Fruit fly (Drosophila melanogaster) whole organism: Measurements from ENCODE around the gene kst.

Experiments used
- CG8478 ChIP-seq: fragments of >200 bp; optimal IDR thresholded peaks from 2 replicates; lab custom pipeline; 2018; ENCODE audit warnings: inconsistent platforms
- Dll ChIP-seq: fragments of >200 bp; optimal IDR thresholded peaks from 2 replicates; lab custom pipeline; 2017
- EcR ChIP-seq, 2 experiments: fragments of >200 bp; optimal IDR thresholded peaks; 2 replicates each; lab custom pipeline; 2017; ENCODE audit warnings: missing biosample characterization in 2 of 2, missing genetic modification characterization in 2 of 2, missing genetic modification reagents in 2 of 2
- pan ChIP-seq: fragments of >200 bp; optimal IDR thresholded peaks from 2 replicates; lab custom pipeline; 2017
- psq ChIP-seq: fragments of >200 bp; optimal IDR thresholded peaks from 2 replicates; lab custom pipeline; 2017
- usp ChIP-seq: fragments of >200 bp; optimal IDR thresholded peaks from 2 replicates; lab custom pipeline; 2017; ENCODE audit warnings: missing biosample characterization, missing genetic modification characterization, mixed read lengths

Gene kst

DNA sequence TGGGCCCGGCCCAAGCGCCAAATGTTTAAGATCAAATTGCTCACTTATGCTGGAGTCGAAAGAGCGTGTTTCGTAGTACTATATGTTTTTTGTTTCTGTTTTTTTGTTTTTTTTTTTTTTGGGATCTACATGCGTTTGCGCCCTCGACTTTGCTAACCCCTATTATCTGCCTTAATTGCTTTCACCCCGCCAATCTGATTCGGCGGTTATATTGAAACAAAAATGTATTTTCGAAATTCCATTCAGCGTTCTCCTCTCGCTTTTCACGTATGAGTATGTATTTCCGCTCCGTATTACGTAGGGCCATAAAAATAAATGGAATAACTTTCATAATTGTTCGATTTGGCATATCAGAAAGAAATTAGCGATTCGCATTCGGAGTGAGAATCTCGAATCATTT lies 68.9 kb downstream of the kst start:
- TF ChIP-seq EcR (GFP tag; optimal IDR thresholded peaks at IDR 0.05; lab: Kevin White, UChicago) (no peak), pan (no peak), psq (lab: Kevin White, UChicago) (no peak), CG8478 (lab: Kevin White, UChicago) (no peak), usp (GFP tag; lab: Kevin White, UChicago) (no peak), Dll (lab: Kevin White, UChicago) (no peak)

DNA sequence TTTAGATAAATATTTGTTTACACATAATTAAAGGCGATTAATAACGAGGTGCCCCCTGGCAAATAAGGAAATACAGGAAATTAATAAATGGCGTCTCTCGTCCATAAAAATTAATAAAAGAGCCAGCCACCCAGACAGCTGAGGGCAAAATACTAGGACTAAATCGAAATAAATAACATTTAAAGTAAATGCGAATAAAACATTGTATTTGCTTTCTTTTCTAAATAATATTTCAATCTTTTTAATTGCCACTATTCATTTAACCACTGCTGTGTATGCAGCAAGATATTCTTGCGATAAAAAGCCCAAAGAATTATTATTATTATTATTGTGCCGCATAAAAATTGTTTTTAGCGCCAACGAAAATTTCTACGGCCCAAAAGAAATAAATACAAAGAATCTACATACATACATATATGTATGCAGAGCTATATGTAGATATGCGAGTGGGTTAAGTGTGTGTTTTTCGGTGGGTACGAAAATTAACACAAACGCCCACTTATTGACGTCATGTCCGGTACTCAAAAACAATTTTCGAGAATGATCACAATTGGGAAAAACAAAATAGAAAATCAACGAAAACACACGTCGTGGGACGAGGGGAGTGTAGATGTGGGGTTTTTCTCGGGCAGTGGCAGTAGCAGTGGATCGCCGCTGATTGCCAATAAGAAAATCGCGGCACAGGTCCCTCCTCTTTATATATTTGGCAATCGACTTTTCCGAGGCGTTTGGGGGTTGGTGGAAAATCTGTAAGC lies 69.8 kb downstream of the kst start:
- no peak for TF ChIP-seq CG8478 (lab: Kevin White, UChicago)
- no peak for TF ChIP-seq psq (lab: Kevin White, UChicago)
- no peak for TF ChIP-seq usp (GFP tag; lab: Kevin White, UChicago)
- TF ChIP-seq Dll (lab: Kevin White, UChicago): no peak
- no peak for TF ChIP-seq EcR (GFP tag; optimal IDR thresholded peaks at IDR 0.05; lab: Kevin White, UChicago)
- no peak for TF ChIP-seq pan

DNA sequence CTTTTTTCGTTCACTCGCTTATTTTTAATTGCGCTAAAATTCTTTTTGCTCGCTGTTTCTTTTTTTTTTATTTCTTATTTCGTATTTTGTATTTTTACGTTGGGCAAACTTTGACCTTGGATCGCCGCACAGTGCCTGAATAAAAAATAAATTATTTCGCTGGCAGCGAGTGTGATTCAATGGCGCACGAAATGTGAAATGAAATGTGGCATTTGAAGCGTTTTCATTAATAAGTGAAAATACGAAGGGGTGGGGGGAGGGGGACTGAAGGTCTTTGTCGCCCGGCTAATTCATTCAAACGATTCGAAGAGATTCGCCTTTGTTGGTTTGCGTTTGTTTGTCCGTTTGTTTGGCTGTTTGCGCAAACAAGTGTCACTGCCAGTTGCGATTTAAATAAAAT lies 70.8 kb downstream of the kst start:
- TF ChIP-seq Dll (lab: Kevin White, UChicago): no peak
- no peak for TF ChIP-seq CG8478 (lab: Kevin White, UChicago)

DNA sequence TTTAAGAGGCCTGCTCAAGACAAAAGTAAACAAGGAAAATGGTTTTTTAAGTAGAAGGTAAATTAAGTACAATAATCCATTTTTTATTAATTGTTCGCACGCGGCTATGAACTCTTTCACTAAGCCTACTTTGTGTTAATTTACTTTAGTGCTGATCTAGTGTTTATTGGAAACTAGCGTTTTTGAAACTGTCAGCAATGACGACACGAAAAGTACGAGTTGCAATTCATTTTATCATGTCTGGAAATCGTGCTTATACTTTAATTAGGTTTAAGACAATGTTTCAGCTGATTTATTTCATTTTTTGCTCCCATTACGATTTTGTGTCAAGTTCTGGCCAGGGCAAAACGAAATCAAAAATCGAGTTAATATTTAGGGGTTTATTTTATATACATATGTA lies 71.6 kb downstream of the kst start:
- TF ChIP-seq usp (GFP tag; lab: Kevin White, UChicago) (no peak), EcR (GFP tag; optimal IDR thresholded peaks at IDR 0.05; lab: Kevin White, UChicago) (no peak), Dll (lab: Kevin White, UChicago) (no peak), CG8478 (lab: Kevin White, UChicago) (no peak)

dm6 chr3L:3408796-3409625 lies 72.4 kb downstream of the kst start:
- TF ChIP-seq usp (GFP tag; lab: Kevin White, UChicago) (no peak), pan (no peak), EcR (GFP tag; optimal IDR thresholded peaks at IDR 0.05; lab: Kevin White, UChicago) (no peak), CG8478 (lab: Kevin White, UChicago) (no peak), psq (lab: Kevin White, UChicago) (no peak), Dll (lab: Kevin White, UChicago) (no peak)

dm6 chr3L:3409626-3410301 lies 73.1 kb downstream of the kst start:
- TF ChIP-seq CG8478 (lab: Kevin White, UChicago) (no peak), psq (lab: Kevin White, UChicago) (no peak), EcR (GFP tag; optimal IDR thresholded peaks at IDR 0.05; lab: Kevin White, UChicago) (peak in 1 of 2 experiments; percentile 67), usp (GFP tag; lab: Kevin White, UChicago) (no peak), pan (no peak)

DNA sequence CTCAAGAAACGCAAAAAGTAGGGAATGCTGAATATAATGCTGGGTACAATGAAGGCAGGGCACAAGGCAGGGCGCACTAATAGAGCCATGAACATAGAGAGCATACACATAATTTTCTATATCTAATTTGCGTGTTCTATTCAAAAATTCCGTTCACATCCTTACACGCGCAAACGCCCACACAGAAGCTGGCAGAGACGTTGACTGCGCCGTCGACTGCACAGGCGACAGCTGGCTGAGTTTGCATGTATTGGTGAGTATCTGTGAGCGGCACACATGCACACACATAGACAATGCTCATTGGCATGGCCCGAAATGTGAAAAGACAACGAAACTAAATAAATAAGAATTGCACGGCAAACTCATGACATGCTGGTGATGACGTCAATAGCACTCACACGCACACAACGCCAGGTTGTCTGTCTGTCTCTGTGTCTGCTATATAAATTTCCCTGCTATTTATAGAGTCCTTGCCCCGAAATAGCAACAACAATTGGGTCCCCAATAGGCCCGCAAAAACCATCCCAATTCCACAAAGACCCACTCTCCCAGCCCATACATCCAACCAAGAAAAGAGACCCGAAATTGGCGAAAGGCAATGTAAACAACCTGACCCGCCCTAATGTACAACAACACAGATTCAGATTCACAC lies 74.4 kb downstream of the kst start:
- TF ChIP-seq EcR (GFP tag; optimal IDR thresholded peaks at IDR 0.05; lab: Kevin White, UChicago): no peak
- no peak for TF ChIP-seq psq (lab: Kevin White, UChicago)
- no peak for TF ChIP-seq usp (GFP tag; lab: Kevin White, UChicago)

DNA sequence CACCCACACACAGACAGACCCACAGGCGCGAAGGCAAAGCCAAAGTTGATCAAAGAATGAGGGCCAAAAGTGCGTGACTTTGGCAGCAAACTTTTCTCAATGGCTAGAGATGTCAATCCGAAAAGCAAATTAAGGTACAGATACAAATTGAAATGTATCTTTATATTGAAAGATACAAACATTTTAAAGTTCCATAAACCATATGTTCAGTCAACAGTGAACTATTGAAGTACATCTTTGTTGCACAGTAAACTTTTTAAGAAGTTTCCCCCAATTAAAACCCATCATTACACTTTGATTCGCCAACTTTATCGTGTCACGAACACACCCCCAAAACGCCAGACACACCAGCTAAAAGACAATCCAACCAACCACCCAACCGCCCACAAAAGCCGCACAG lies 75.0 kb downstream of the kst start:
- TF ChIP-seq usp (GFP tag; lab: Kevin White, UChicago) (no peak), pan (no peak), psq (lab: Kevin White, UChicago) (no peak), Dll (lab: Kevin White, UChicago) (no peak), CG8478 (lab: Kevin White, UChicago) (no peak), EcR (GFP tag; optimal IDR thresholded peaks at IDR 0.05; lab: Kevin White, UChicago) (no peak)

- TF ChIP-seq CG8478 (lab: Kevin White, UChicago): no peak
- TF ChIP-seq EcR (GFP tag; optimal IDR thresholded peaks at IDR 0.05; lab: Kevin White, UChicago): no peak
- no peak for TF ChIP-seq pan
- no peak for TF ChIP-seq usp (GFP tag; lab: Kevin White, UChicago)
- TF ChIP-seq psq (lab: Kevin White, UChicago): no peak
- no peak for TF ChIP-seq Dll (lab: Kevin White, UChicago)
Measured at dm6 chr3L:3414796-3415568, 78.3 kb downstream of the kst start.

DNA sequence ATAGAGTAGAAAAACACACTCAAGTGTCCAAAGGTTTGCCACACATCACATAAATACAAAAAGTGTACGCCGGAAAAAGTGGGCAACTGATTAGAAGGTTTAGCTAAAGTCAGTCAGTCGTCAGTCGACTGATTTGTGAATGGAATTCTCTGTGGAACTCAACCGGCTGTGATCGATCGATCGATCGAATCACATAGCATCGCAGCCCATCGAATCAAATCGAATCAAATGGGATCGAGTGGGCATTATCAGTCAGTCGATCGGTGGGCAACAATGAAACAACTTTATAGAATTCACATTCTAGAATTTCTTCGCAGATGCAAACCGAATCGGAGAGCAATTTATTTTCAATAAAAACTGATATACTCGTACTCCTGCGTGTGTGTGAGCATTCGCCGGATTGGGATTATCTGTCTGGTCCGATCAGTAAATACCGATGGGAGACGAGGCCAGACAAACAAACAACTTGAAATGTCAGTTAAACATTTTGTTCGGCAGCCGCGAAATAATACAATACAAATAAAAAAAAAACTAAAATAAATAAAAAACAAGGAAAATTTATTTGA lies 79.1 kb downstream of the kst start:
- TF ChIP-seq Dll (lab: Kevin White, UChicago): no peak
- no peak for TF ChIP-seq usp (GFP tag; lab: Kevin White, UChicago)
- no peak for TF ChIP-seq pan
- no peak for TF ChIP-seq EcR (GFP tag; optimal IDR thresholded peaks at IDR 0.05; lab: Kevin White, UChicago)
- TF ChIP-seq CG8478 (lab: Kevin White, UChicago): no peak
- no peak for TF ChIP-seq psq (lab: Kevin White, UChicago)
